Worm (Caenorhabditis elegans): Measurements from ENCODE around the gene F54C9.7.

Gene F54C9.7

DNA sequence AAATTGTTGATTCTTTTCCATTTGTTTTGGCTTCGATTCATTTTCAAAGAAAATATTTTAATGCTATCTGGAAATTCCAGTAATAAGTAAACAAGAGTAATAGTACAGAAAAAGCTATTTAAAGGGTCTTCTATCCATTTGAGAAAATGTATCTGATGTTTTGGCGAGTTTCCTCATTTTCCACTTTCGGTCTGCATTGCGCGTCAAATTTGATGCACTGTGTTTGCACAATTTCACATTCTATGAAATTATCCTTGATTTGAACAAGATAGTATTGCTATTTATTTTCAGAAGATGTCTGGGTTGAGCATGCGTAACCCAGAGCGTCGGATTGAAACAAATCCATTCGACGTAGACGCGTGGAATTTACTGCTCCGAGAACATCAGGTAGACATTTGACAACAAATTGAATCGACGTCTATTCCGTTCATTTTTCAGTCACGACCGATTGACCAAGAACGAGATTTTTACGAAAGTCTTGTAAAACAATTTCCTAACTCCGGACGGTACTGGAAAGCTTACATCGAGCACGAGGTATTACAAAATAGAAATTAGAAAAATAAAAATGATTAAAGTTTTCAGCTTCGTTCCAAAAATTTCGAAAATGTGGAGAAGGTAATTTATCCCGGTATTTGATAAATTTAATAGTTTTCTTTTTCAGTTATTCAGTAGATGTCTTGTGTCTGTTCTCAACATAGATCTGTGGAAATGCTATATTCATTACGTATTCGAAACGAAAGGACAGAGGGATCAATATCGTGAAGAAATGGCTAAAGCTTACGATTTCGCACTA is 30.6 kb downstream of the F54C9.7 start, which contains the start of gene suf-1:
Gene suf-1 (plus strand): TSS at position 280 of the 793 bp plus-strand sequence.
- TF ChIP-seq snpc-4 (tag; optimal IDR thresholded peaks at IDR 0.05) (no peak), lin-13 (tag; optimal IDR thresholded peaks at IDR 0.05) (no peak), flh-1 (GFP tag; optimal IDR thresholded peaks at IDR 0.05) (no peak), blmp-1 (tag; optimal IDR thresholded peaks at IDR 0.05) (no peak), bed-3 (GFP tag; optimal IDR thresholded peaks at IDR 0.05) (no peak), mab-5 (tag; optimal IDR thresholded peaks at IDR 0.05) (no peak), ceh-83 (GFP tag; optimal IDR thresholded peaks at IDR 0.05) (no peak), lsy-2 (tag; optimal IDR thresholded peaks at IDR 0.05) (peak; percentile 33), ces-1 (GFP tag; optimal IDR thresholded peaks at IDR 0.05) (peak; percentile 62)

DNA sequence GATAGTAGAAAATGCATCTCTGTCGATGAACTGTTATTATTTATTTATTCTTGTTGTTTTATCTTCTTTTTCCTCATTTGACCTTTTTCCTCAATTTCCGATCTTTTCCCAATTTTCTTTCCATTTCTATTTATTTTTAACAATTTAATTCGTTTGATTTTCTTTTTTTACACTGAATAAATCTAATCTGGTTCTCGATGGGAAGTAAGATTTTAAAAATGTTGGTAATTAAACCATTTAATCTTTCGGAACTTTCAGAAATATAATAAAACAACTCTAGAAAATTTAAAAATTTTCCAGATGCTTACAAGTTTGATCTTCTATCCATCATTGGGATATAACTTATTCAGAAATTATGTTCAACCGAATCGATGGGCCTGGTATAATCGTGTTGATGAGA is 33.4 kb downstream of the F54C9.7 start, which contains the start of gene F28C6.8:
Gene F28C6.8 (plus strand): TSS at position 301 of the 400 bp plus-strand sequence.
- TF ChIP-seq ceh-39 (tag; optimal IDR thresholded peaks at IDR 0.05) (no peak), M03D4.4 (tag; optimal IDR thresholded peaks at IDR 0.05) (no peak), zip-8 (tag; optimal IDR thresholded peaks at IDR 0.05) (no peak), unc-62 (GFP tag; optimal IDR thresholded peaks at IDR 0.05) (no peak), snpc-4 (tag; optimal IDR thresholded peaks at IDR 0.05) (no peak), nhr-28 (tag; optimal IDR thresholded peaks at IDR 0.05) (no peak), hlh-1 (tag; optimal IDR thresholded peaks at IDR 0.05) (no peak), drap-1 (GFP tag; optimal IDR thresholded peaks at IDR 0.05) (no peak), ham-2 (GFP tag; optimal IDR thresholded peaks at IDR 0.05) (no peak), cnd-1 (tag; optimal IDR thresholded peaks at IDR 0.05) (no peak), blmp-1 (tag; optimal IDR thresholded peaks at IDR 0.05) (no peak), tbx-8 (GFP tag; optimal IDR thresholded peaks at IDR 0.05) (no peak), mab-5 (tag; optimal IDR thresholded peaks at IDR 0.05) (no peak), lsy-2 (tag; optimal IDR thresholded peaks at IDR 0.05) (no peak), mls-2 (tag; optimal IDR thresholded peaks at IDR 0.05) (no peak), mep-1 (tag; optimal IDR thresholded peaks at IDR 0.05) (no peak)

DNA sequence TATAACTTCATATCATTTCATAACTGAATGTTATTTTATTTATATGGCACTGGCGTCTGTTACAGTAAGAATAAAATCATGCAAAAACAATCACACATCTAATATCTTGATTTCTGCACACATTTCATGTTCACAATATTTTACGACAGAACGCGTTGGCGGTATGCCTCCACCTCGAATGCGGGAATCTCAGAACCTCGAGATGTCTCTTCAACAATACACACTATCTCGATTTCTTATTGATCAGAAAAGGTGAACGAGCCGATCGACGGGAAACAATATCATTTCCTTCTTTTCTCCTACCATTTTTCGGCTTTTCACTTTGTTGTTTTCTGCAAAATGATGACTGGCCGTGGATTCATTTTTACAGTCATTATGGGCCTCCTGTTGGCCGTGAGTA is 34.5 kb downstream of the F54C9.7 start, which contains the start of gene F28C6.10:
Gene F28C6.10 (plus strand): TSS at position 301 of the 400 bp plus-strand sequence.
- TF ChIP-seq ham-2 (GFP tag; optimal IDR thresholded peaks at IDR 0.05) (no peak), ceh-83 (GFP tag; optimal IDR thresholded peaks at IDR 0.05) (no peak), hlh-1 (tag; optimal IDR thresholded peaks at IDR 0.05) (no peak), tbx-8 (GFP tag; optimal IDR thresholded peaks at IDR 0.05) (no peak), nhr-12 (tag; optimal IDR thresholded peaks at IDR 0.05) (no peak), lsy-2 (tag; optimal IDR thresholded peaks at IDR 0.05) (no peak), elt-3 (tag; optimal IDR thresholded peaks at IDR 0.05) (no peak), unc-62 (GFP tag; optimal IDR thresholded peaks at IDR 0.05) (no peak), ztf-11 (tag; optimal IDR thresholded peaks at IDR 0.05) (no peak), lin-32 (GFP tag; optimal IDR thresholded peaks at IDR 0.05) (no peak), pha-4 (tag; optimal IDR thresholded peaks at IDR 0.05) (no peak), snpc-4 (tag; optimal IDR thresholded peaks at IDR 0.05) (no peak), nhr-2 (tag; optimal IDR thresholded peaks at IDR 0.05) (no peak), bed-3 (GFP tag; optimal IDR thresholded peaks at IDR 0.05) (no peak), nhr-76 (tag; optimal IDR thresholded peaks at IDR 0.05) (no peak), zip-8 (tag; optimal IDR thresholded peaks at IDR 0.05) (no peak), drap-1 (GFP tag; optimal IDR thresholded peaks at IDR 0.05) (no peak), sem-2 (GFP tag; optimal IDR thresholded peaks at IDR 0.05) (no peak)

DNA sequence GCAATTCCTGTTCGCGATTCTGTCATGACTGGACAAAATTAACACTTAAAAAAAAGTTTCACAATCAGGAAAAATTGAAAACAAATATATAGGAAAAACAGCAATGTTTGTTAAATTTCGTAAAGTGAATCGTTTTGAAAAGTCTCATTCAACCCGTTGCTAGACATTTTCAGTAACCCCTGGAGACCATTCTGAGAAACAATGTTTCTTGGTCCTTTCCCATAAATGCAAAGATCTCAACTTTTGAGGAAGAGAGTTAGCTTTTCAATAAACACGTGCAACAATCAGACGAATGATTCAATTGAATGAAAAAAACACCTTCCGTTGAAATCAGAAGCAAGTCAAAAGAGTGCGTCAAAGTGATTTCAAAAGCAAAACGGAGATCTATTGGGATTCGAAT is 36.9 kb downstream of the F54C9.7 start, which contains the start of gene F28C6.9:
Gene F28C6.9 (minus strand): TSS at position 101 of the 400 bp plus-strand sequence.
- no peak for TF ChIP-seq M03D4.4 (tag; optimal IDR thresholded peaks at IDR 0.05)
- no peak for TF ChIP-seq elt-1 (tag; optimal IDR thresholded peaks at IDR 0.05; ENCODE audit: borderline replicate concordance, insufficient read depth)
- no peak for TF ChIP-seq lsy-2 (tag; optimal IDR thresholded peaks at IDR 0.05)
- TF ChIP-seq unc-62 (GFP tag; optimal IDR thresholded peaks at IDR 0.05) = no peak
- TF ChIP-seq ztf-11 (tag; optimal IDR thresholded peaks at IDR 0.05) = no peak

DNA sequence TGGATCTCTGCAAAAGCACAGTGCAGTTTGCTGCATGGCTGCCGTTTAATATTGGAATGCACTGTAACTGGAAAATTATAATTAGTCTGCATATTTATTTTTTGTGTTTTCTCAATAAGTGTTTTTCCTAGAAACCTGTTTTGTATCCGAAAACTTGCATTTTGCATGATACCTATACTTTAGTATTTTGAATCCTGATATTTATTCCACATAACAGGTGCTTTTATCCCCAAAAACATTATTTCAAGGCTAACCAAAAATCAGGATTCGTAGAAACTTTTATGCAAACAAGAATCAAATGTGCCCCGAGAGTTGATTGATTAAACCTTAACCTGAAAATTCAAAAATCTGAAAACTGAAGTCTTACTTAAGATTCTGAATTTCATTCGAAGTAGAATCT is 37.4 kb downstream of the F54C9.7 start:
- no peak for TF ChIP-seq lin-32 (GFP tag; optimal IDR thresholded peaks at IDR 0.05)
- TF ChIP-seq bed-3 (GFP tag; optimal IDR thresholded peaks at IDR 0.05) = no peak
